Worm (Caenorhabditis elegans) whole organism, L1 larva: ENCODE measurements around the gene M04B2.4.

Experiments
- nhr-84 ChIP-seq: sonication (generic microtip); optimal IDR thresholded peaks from 2 replicates; lab custom pipeline; 2017; ENCODE audit warnings: missing biosample characterization, missing genetic modification characterization
- rnt-1 ChIP-seq: sonication (generic microtip); optimal IDR thresholded peaks from 2 replicates; lab custom pipeline; 2016; ENCODE audit warnings: mild to moderate bottlenecking, missing genetic modification characterization, moderate library complexity, missing compliant biosample characterization

DNA sequence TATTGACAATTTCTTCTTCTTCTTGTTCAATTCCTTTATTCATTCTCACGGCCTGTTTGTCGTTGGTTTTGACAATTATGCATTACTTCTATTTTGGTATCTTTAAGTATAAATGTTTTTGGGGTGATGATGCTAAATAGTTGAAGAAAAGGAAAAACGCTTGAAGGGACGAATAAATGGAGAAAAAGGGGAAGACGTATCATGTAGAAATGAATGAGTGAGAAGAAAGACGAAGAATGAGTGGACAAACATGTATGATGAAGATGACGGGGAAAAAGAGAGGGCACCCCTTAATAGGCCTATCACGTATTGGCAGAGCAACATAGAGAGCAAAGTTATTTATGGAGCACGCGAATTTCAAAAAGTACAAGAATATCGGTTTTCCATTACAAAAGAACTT lies 27.8 kb upstream of the M04B2.4 start, which contains the start of gene M04B2.7:
- no peak for TF ChIP-seq nhr-84 (tag; lab: Kevin White, UChicago)
- TF ChIP-seq rnt-1 (tag; lab: Kevin White, UChicago) = no peak
